Worm (Caenorhabditis elegans) whole organism, early embryonic: ENCODE results near the gene K05F6.14.

Experiments
- flt-1 ChIP-seq: fragments of 200-800 bp; sonication (Bioruptor generic); IDR thresholded peaks from 2 replicates; pipeline ENCODE4 v1.3.6; 2022; ENCODE audit warnings: missing genetic modification characterization, missing compliant biosample characterization
- pes-1 ChIP-seq: fragments of 200-800 bp; sonication (Bioruptor generic); IDR thresholded peaks from 2 replicates; pipeline ENCODE4 v1.3.6; 2022; ENCODE audit warnings: missing genetic modification reagents, missing genetic modification characterization, missing compliant biosample characterization

- TF ChIP-seq flt-1 (GFP tag; lab: Robert Waterston, UW) = no peak
- no peak for TF ChIP-seq pes-1 (GFP tag; lab: Robert Waterston, UW)
Measured at ce11 chrII:1595137-1595536, 33.2 kb downstream of the K05F6.14 start, which contains the start of gene clec-20.
